Worm (Caenorhabditis elegans) whole organism, L1 larva: Measurements from ENCODE around the gene C44C10.5.

ENCODE experiments used
- nhr-11 ChIP-seq: fragments of 150-350 bp; optimal IDR thresholded peaks from 2 replicates; lab custom pipeline; 2014; ENCODE audit warnings: missing biosample characterization, missing genetic modification characterization
- skn-1 ChIP-seq: fragments of 150-350 bp; optimal IDR thresholded peaks from 2 replicates; lab custom pipeline; 2014; ENCODE audit warnings: missing biosample characterization, missing genetic modification characterization
- snu-23 ChIP-seq: sonication (generic microtip); optimal IDR thresholded peaks from 2 replicates; lab custom pipeline; 2016; ENCODE audit warnings: missing genetic modification characterization, missing compliant biosample characterization

ce11 chrX:11696696-11697095 is 6.4 kb downstream of the C44C10.5 start, which contains the start of gene C44C10.12:
- no peak for TF ChIP-seq skn-1 (tag; lab: Kevin White, UChicago)
- no peak for TF ChIP-seq snu-23 (GFP tag; lab: Kevin White, UChicago)
- no peak for TF ChIP-seq nhr-11 (tag; lab: Kevin White, UChicago)
